Fruit fly (Drosophila melanogaster) whole organism, embryonic: ENCODE data around the gene Nubp1.

Experiments used
- BEAF-32 ChIP-seq: fragments of 200-800 bp; sonication (Bioruptor generic); optimal IDR thresholded peaks from 3 replicates; lab custom pipeline; 2017; ENCODE audit warnings: missing biosample characterization, missing genetic modification characterization, mild to moderate bottlenecking, moderate library complexity, missing genetic modification reagents
- CG10321 ChIP-seq: fragments of 200-800 bp; sonication (Bioruptor generic); IDR thresholded peaks from 2 replicates; pipeline ENCODE4 v1.3.6; 2022; ENCODE audit warnings: missing biosample characterization, missing genetic modification characterization
- CG10959 ChIP-seq: fragments of 200-800 bp; sonication (Bioruptor generic); IDR thresholded peaks from 2 replicates; pipeline ENCODE4 v1.3.6; 2022; ENCODE audit warnings: missing biosample characterization, missing genetic modification characterization
- CG11504 ChIP-seq: fragments of 200-800 bp; sonication (Bioruptor generic); optimal IDR thresholded peaks from 3 replicates; lab custom pipeline; 2019; ENCODE audit warnings: missing biosample characterization, mild to moderate bottlenecking, missing genetic modification characterization, moderate library complexity
- CG12155 ChIP-seq: fragments of 200-800 bp; sonication (Bioruptor generic); optimal IDR thresholded peaks from 3 replicates; lab custom pipeline; 2016; ENCODE audit warnings: missing biosample characterization, missing genetic modification characterization
- CG12299 ChIP-seq: fragments of 200-800 bp; sonication (Bioruptor generic); optimal IDR thresholded peaks from 2 replicates; lab custom pipeline; 2018; ENCODE audit warnings: missing biosample characterization, mild to moderate bottlenecking, missing genetic modification characterization
- CG16863 ChIP-seq: fragments of 200-800 bp; sonication (Bioruptor generic); optimal IDR thresholded peaks from 3 replicates; lab custom pipeline; 2016; ENCODE audit warnings: missing biosample characterization, missing genetic modification characterization
- CG18011 ChIP-seq: fragments of 200-800 bp; sonication (Bioruptor generic); optimal IDR thresholded peaks from 2 replicates; lab custom pipeline; 2017; ENCODE audit warnings: missing biosample characterization, missing genetic modification characterization, mild to moderate bottlenecking, moderate library complexity, missing genotype
- CG2129 ChIP-seq: fragments of 200-800 bp; sonication (Bioruptor generic); IDR thresholded peaks from 2 replicates; pipeline ENCODE4 v1.3.6; 2022; ENCODE audit warnings: missing biosample characterization, missing genetic modification characterization; ENCODE audit not compliant: partially characterized antibody
- CG2678 ChIP-seq: fragments of 200-800 bp; sonication (Bioruptor generic); optimal IDR thresholded peaks from 3 replicates; lab custom pipeline; 2019; ENCODE audit warnings: missing biosample characterization, mild to moderate bottlenecking, missing genetic modification characterization, moderate library complexity
- CG32772 ChIP-seq: fragments of 200-800 bp; sonication (Bioruptor generic); IDR thresholded peaks from 2 replicates; pipeline ENCODE4 v1.3.6; 2022; ENCODE audit warnings: missing biosample characterization, missing genetic modification characterization
- CG33213 ChIP-seq: fragments of 200-800 bp; sonication (Bioruptor generic); optimal IDR thresholded peaks from 3 replicates; lab custom pipeline; 2016; ENCODE audit warnings: missing biosample characterization, missing genetic modification characterization
- CG6254 ChIP-seq: fragments of 200-800 bp; sonication (Bioruptor generic); optimal IDR thresholded peaks from 3 replicates; lab custom pipeline; 2017; ENCODE audit warnings: mild to moderate bottlenecking, missing biosample characterization, missing genetic modification reagents, missing genetic modification characterization
- CG8089 ChIP-seq: fragments of 200-800 bp; sonication (Bioruptor generic); optimal IDR thresholded peaks from 3 replicates; lab custom pipeline; 2016; ENCODE audit warnings: missing biosample characterization, missing genetic modification characterization
- CG8924 ChIP-seq: fragments of 200-800 bp; optimal IDR thresholded peaks from 3 replicates; lab custom pipeline; 2019; ENCODE audit warnings: missing biosample characterization, mild to moderate bottlenecking, missing genetic modification characterization, moderate library complexity
- CG9437 ChIP-seq: fragments of 200-800 bp; sonication (Bioruptor generic); optimal IDR thresholded peaks from 2 replicates; lab custom pipeline; 2018; ENCODE audit warnings: missing biosample characterization, mild to moderate bottlenecking, missing genetic modification characterization
- CG9609 ChIP-seq: fragments of 200-800 bp; sonication (Bioruptor generic); optimal IDR thresholded peaks from 3 replicates; lab custom pipeline; 2016; ENCODE audit warnings: missing biosample characterization, missing genetic modification characterization
- CG9797 ChIP-seq: fragments of 200-800 bp; sonication (Bioruptor generic); optimal IDR thresholded peaks from 3 replicates; lab custom pipeline; 2018; ENCODE audit warnings: missing biosample characterization, mild to moderate bottlenecking, missing genetic modification characterization
- Dp ChIP-seq: fragments of 200-800 bp; sonication (Bioruptor generic); optimal IDR thresholded peaks from 2 replicates; lab custom pipeline; 2018; ENCODE audit warnings: missing biosample characterization, mild to moderate bottlenecking, missing genetic modification characterization, moderate library complexity
- Dref ChIP-seq: fragments of 200-800 bp; sonication (Bioruptor generic); IDR thresholded peaks from 2 replicates; pipeline ENCODE4 v1.3.6; 2022; ENCODE audit warnings: missing biosample characterization, missing genetic modification characterization
- Eip74EF ChIP-seq, 2 experiments: fragments of 200-800 bp in 1 of 2; fragments of >200 bp in 1 of 2; sonication (Bioruptor generic) in 1 of 2; optimal IDR thresholded peaks; 2 replicates each; lab custom pipeline; 2017 to 2019; ENCODE audit warnings: missing biosample characterization in 2 of 2, missing genetic modification characterization in 2 of 2, mild to moderate bottlenecking in 1 of 2, moderate library complexity in 1 of 2
- MTF-1 ChIP-seq: fragments of 200-800 bp; sonication (Bioruptor generic); optimal IDR thresholded peaks from 2 replicates; lab custom pipeline; 2018; ENCODE audit warnings: missing biosample characterization, mild to moderate bottlenecking, missing genetic modification characterization, borderline replicate concordance
- Nf-YB ChIP-seq: fragments of 200-800 bp; sonication (Bioruptor generic); optimal IDR thresholded peaks from 3 replicates; lab custom pipeline; 2019; ENCODE audit warnings: missing biosample characterization, mild to moderate bottlenecking, missing genetic modification characterization, moderate library complexity
- PHDP ChIP-seq: fragments of 200-800 bp; sonication (Bioruptor generic); optimal IDR thresholded peaks from 3 replicates; lab custom pipeline; 2018; ENCODE audit warnings: missing biosample characterization, mild to moderate bottlenecking, missing genetic modification characterization, moderate library complexity
- Rfx ChIP-seq: fragments of 200-800 bp; sonication (Bioruptor generic); IDR thresholded peaks from 2 replicates; pipeline ENCODE4 v1.3.6; 2022; ENCODE audit warnings: missing biosample characterization, missing genetic modification characterization
- Trl ChIP-seq, 3 experiments: fragments of >200 bp in 2 of 3; fragments of 200-800 bp in 1 of 3; sonication (Bioruptor generic) in 1 of 3; optimal IDR thresholded peaks; 2 replicates in 1 of 3; 3 replicates in 2 of 3; lab custom pipeline; 2016 to 2017; ENCODE audit warnings: missing biosample characterization in 1 of 3, missing genetic modification characterization in 1 of 3
- ab ChIP-seq: fragments of 200-800 bp; sonication (Bioruptor generic); optimal IDR thresholded peaks from 2 replicates; lab custom pipeline; 2016; ENCODE audit warnings: missing biosample characterization, missing genetic modification characterization
- bbx ChIP-seq: fragments of 200-800 bp; sonication (Bioruptor generic); IDR thresholded peaks from 2 replicates; pipeline ENCODE4 v1.3.6; 2022; ENCODE audit warnings: missing biosample characterization, missing genetic modification characterization; ENCODE audit not compliant: partially characterized antibody
- cad ChIP-seq: fragments of >200 bp; optimal IDR thresholded peaks from 2 replicates; lab custom pipeline; 2017; ENCODE audit warnings: missing biosample characterization, missing genetic modification characterization
- chm ChIP-seq: fragments of 200-800 bp; sonication (Bioruptor generic); IDR thresholded peaks from 2 replicates; pipeline ENCODE4 v1.3.6; 2022; ENCODE audit warnings: missing biosample characterization, missing genetic modification characterization
- crol ChIP-seq: fragments of 200-800 bp; sonication (Bioruptor generic); IDR thresholded peaks from 2 replicates; pipeline ENCODE4 v1.3.6; 2022; ENCODE audit warnings: missing biosample characterization, missing genetic modification characterization
- crp ChIP-seq, 2 experiments: fragments of 200-800 bp; sonication (Bioruptor generic); optimal IDR thresholded peaks; 2 replicates in 1 of 2; 3 replicates in 1 of 2; lab custom pipeline; 2017; ENCODE audit warnings: missing biosample characterization in 2 of 2, missing genetic modification characterization in 2 of 2, mild to moderate bottlenecking in 1 of 2, moderate library complexity in 1 of 2
- fd64A ChIP-seq: fragments of 200-800 bp; sonication (Bioruptor generic); optimal IDR thresholded peaks from 3 replicates; lab custom pipeline; 2018; ENCODE audit warnings: missing biosample characterization, mild to moderate bottlenecking, missing genetic modification characterization
- fd96Cb ChIP-seq: fragments of 200-800 bp; sonication (Bioruptor generic); optimal IDR thresholded peaks from 2 replicates; lab custom pipeline; 2018; ENCODE audit warnings: missing biosample characterization, mild to moderate bottlenecking, missing genetic modification characterization, moderate library complexity
- hth ChIP-seq: fragments of >200 bp; optimal IDR thresholded peaks from 2 replicates; lab custom pipeline; 2017; ENCODE audit warnings: inconsistent platforms
- otp ChIP-seq: fragments of 200-800 bp; sonication (Bioruptor generic); IDR thresholded peaks from 3 replicates; pipeline ENCODE4, ENCODE4 v1.3.6; 2022; ENCODE audit warnings: missing biosample characterization, missing genetic modification characterization
- pita ChIP-seq: fragments of 200-800 bp; sonication (Bioruptor generic); optimal IDR thresholded peaks from 2 replicates; lab custom pipeline; 2017; ENCODE audit warnings: missing biosample characterization, mild to moderate bottlenecking, missing genetic modification characterization
- run ChIP-seq: fragments of 200-800 bp; sonication (Bioruptor generic); optimal IDR thresholded peaks from 3 replicates; lab custom pipeline; 2018; ENCODE audit warnings: missing biosample characterization, mild to moderate bottlenecking, missing genetic modification characterization
- sna ChIP-seq: fragments of 200-800 bp; sonication (Bioruptor generic); IDR thresholded peaks from 2 replicates; pipeline ENCODE4 v1.3.6; 2022; ENCODE audit warnings: missing biosample characterization, missing genetic modification characterization; ENCODE audit not compliant: partially characterized antibody
- sqz ChIP-seq: fragments of 200-800 bp; sonication (Bioruptor generic); optimal IDR thresholded peaks from 3 replicates; lab custom pipeline; 2018; ENCODE audit warnings: missing biosample characterization, mild to moderate bottlenecking, missing genetic modification characterization
- tgo ChIP-seq: fragments of 200-800 bp; sonication (Bioruptor generic); IDR thresholded peaks from 3 replicates; pipeline ENCODE4 v1.3.6; 2022; ENCODE audit warnings: missing biosample characterization, missing genetic modification characterization
- tin ChIP-seq: fragments of 200-800 bp; sonication (Bioruptor generic); optimal IDR thresholded peaks from 3 replicates; lab custom pipeline; 2016; ENCODE audit warnings: missing biosample characterization, missing genetic modification characterization
- twi ChIP-seq: fragments of 200-800 bp; optimal IDR thresholded peaks from 2 replicates; lab custom pipeline; 2019; ENCODE audit warnings: missing biosample characterization, mild to moderate bottlenecking, missing genetic modification characterization, moderate library complexity

Gene Nubp1

dm6 chr2L:16718446-16719173 is 13.7 kb upstream of the Nubp1 start (continued):
- TF ChIP-seq CG16863 (GFP tag; lab: Kevin White, UChicago): no peak
- TF ChIP-seq twi (tag; lab: Kevin White, UChicago): peak; percentile 24
- TF ChIP-seq sqz (GFP tag; lab: Kevin White, UChicago): peak; percentile 16
- peak; percentile 55; the same call in 1 of the 3 replicates for TF ChIP-seq otp (GFP tag; lab: Robert Waterston, UW)
- 0 out of 2 replicates have a peak, but pooled peaks have one; percentile 17 for TF ChIP-seq CG10959 (GFP tag; lab: Robert Waterston, UW)
- TF ChIP-seq Trl (optimal IDR thresholded peaks at IDR 0.05; lab: Kevin White, UChicago): peak; percentile 45 to 64
- no peak for TF ChIP-seq Trl (GFP tag; optimal IDR thresholded peaks at IDR 0.05; lab: Kevin White, UChicago)
- TF ChIP-seq crol (GFP tag; lab: Robert Waterston, UW): peak; percentile 71
- no peak for TF ChIP-seq Eip74EF (GFP tag; optimal IDR thresholded peaks at IDR 0.05; lab: Kevin White, UChicago)
- no peak for TF ChIP-seq tgo (GFP tag; lab: Robert Waterston, UW)
- TF ChIP-seq CG32772 (GFP tag; lab: Robert Waterston, UW): 0 out of 2 replicates have a peak, but pooled peaks have one; percentile 13

dm6 chr2L:16719643-16720515 is 12.5 kb upstream of the Nubp1 start, which contains the start of gene Cyt-c-p:
Gene Cyt-c-p, plus strand, starts transcription at chr2L:16719932.
- TF ChIP-seq PHDP (tag; lab: Kevin White, UChicago): peak; percentile 36
- TF ChIP-seq CG10321: peak; percentile 11; the same call in 1 of the 2 replicates
- no peak for TF ChIP-seq ab (GFP tag; lab: Kevin White, UChicago)
- TF ChIP-seq fd64A: no peak
- peak; percentile 85 for TF ChIP-seq BEAF-32 (GFP tag; lab: Kevin White, UChicago)
- no peak for TF ChIP-seq CG9609
- peak; percentile 40 to 71 for TF ChIP-seq Trl (optimal IDR thresholded peaks at IDR 0.05; lab: Kevin White, UChicago)
- TF ChIP-seq Trl (GFP tag; optimal IDR thresholded peaks at IDR 0.05; lab: Kevin White, UChicago): peak; percentile 8
- peak; percentile 45; the same call in 1 of the 2 replicates for TF ChIP-seq bbx (GFP tag; lab: Robert Waterston, UW)
- peak; percentile 38 for TF ChIP-seq CG2678
- no peak for TF ChIP-seq crp (GFP tag; optimal IDR thresholded peaks at IDR 0.05; lab: Kevin White, UChicago)
- TF ChIP-seq CG9437 (GFP tag; lab: Kevin White, UChicago): peak; percentile 48
- peak; percentile 99 for TF ChIP-seq Dp (GFP tag; lab: Kevin White, UChicago)
- no peak for TF ChIP-seq fd96Cb (tag; lab: Kevin White, UChicago)
- peak; percentile 51 for TF ChIP-seq Dref (GFP tag; lab: Robert Waterston, UW)
- TF ChIP-seq chm (GFP tag; lab: Robert Waterston, UW): peak; percentile 67; the same call in 1 of the 2 replicates
- TF ChIP-seq CG9797 (GFP tag; lab: Kevin White, UChicago): peak; percentile 98
- peak; percentile 35 for TF ChIP-seq run (tag; lab: Kevin White, UChicago)
- peak; percentile 99 for TF ChIP-seq CG18011 (GFP tag; lab: Kevin White, UChicago)
- peak; percentile 20 for TF ChIP-seq CG8924 (tag; lab: Kevin White, UChicago)
- TF ChIP-seq pita: no peak
- TF ChIP-seq sna (GFP tag; lab: Robert Waterston, UW): 0 out of 2 replicates have a peak, but pooled peaks have one; percentile 41
- TF ChIP-seq Nf-YB: no peak
- no peak for TF ChIP-seq CG6254 (GFP tag; lab: Kevin White, UChicago)
- TF ChIP-seq CG12155 (GFP tag; lab: Kevin White, UChicago): peak; percentile 11
- TF ChIP-seq Rfx (GFP tag; lab: Robert Waterston, UW): peak; percentile 36; the same call in 1 of the 2 replicates
- TF ChIP-seq CG8089 (GFP tag; lab: Kevin White, UChicago): peak; percentile 27
- no peak for TF ChIP-seq MTF-1 (GFP tag; lab: Kevin White, UChicago)
- peak; percentile 83 for TF ChIP-seq CG33213 (GFP tag; lab: Kevin White, UChicago)
- 0 out of 2 replicates have a peak, but pooled peaks have one; percentile 18 for TF ChIP-seq CG2129 (GFP tag; lab: Robert Waterston, UW)
- TF ChIP-seq CG12299 (tag; lab: Kevin White, UChicago): peak; percentile 45
- TF ChIP-seq cad: peak; percentile 54
- peak; percentile 44 for TF ChIP-seq CG11504 (tag; lab: Kevin White, UChicago)
- no peak for TF ChIP-seq hth (lab: Kevin White, UChicago)
- TF ChIP-seq tin (GFP tag; lab: Kevin White, UChicago): no peak
